Fruit fly (Drosophila melanogaster) S2 (cell line): ENCODE measurements around the gene CG12017.
A peak's percentile ranks its signal among the peaks of the same experiment; 100 is the strongest.

Experiments
- CG8478 ChIP-seq: fragments of >200 bp; optimal IDR thresholded peaks from 2 replicates; lab custom pipeline; 2018
- CTCF ChIP-seq, 2 experiments: fragments of >200 bp; optimal IDR thresholded peaks; 2 replicates each; lab custom pipeline; 2018

DNA sequence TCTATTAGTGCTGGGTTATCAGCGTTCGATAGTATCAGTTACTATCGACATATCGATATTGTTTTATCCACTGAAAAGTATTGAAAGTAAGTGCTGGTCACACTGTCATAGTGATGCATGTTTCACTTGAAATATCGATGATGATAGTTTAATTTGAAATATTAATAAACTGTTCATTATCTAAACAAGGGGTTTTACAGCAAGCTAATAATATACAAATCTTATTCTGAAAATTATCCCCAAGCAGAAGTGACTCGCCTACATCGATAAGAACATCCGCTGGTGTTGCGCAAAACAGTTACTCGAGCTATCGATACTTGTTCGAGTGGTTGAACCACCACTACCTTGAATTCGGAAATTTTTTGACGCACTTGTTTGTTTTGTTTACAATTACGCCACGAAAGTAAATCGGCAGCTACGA lies 39.2 kb downstream of the CG12017 start, which contains the start of the genes PIG-C, CG12016 and Dpm2:
- TF ChIP-seq CG8478 (lab: Kevin White, UChicago) (no peak), CTCF (optimal IDR thresholded peaks at IDR 0.05; lab: Kevin White, UChicago) (peak in 1 of 2 experiments; percentile 14)
